Fruit fly (Drosophila melanogaster): ENCODE measurements around the gene CG5612.

- TF ChIP-seq CG14655 (GFP tag; optimal IDR thresholded peaks at IDR 0.05) (peak; percentile 4), Snoo (tag; optimal IDR thresholded peaks at IDR 0.05) (no peak), CG8159 (tag; optimal IDR thresholded peaks at IDR 0.05) (peak; percentile 42), D1 (tag; optimal IDR thresholded peaks at IDR 0.05) (no peak), CG12605 (GFP tag; IDR thresholded peaks at IDR 0.05) (no peak), fd96Ca (GFP tag; IDR thresholded peaks at IDR 0.05) (no peak)
Measured at dm6 chr3R:27621861-27622260, 4.0 kb downstream of the CG5612 start.
